Worm (Caenorhabditis elegans) whole organism, young adult: ENCODE measurements around the gene tceb-3.

Experiments
- B0035.1 ChIP-seq: sonication (generic microtip); optimal IDR thresholded peaks from 2 replicates; lab custom pipeline; 2016; ENCODE audit warnings: missing genetic modification characterization, mild to moderate bottlenecking, missing compliant biosample characterization, missing genotype, missing genetic modification reagents
- T26A5.8 ChIP-seq: sonication (generic microtip); optimal IDR thresholded peaks from 2 replicates; lab custom pipeline; 2016; ENCODE audit warnings: missing genetic modification characterization, missing compliant biosample characterization
- ama-1 ChIP-seq, 3 experiments: fragments of 150-350 bp in 1 of 3; sonication (generic microtip) in 2 of 3; optimal IDR thresholded peaks; 2 replicates each; lab custom pipeline; 2014 to 2018; ENCODE audit warnings: missing biosample characterization in 2 of 3, missing genetic modification characterization in 2 of 3, missing genetic modification reagents in 2 of 3
- lsl-1 ChIP-seq: fragments of 200-800 bp; sonication (Bioruptor generic); optimal IDR thresholded peaks from 2 replicates; lab custom pipeline; 2018; ENCODE audit warnings: mild to moderate bottlenecking, missing genetic modification characterization, moderate library complexity, missing compliant biosample characterization
- mel-28 ChIP-seq: sonication (generic microtip); optimal IDR thresholded peaks from 2 replicates; lab custom pipeline; 2016; ENCODE audit warnings: borderline replicate concordance, mild to moderate bottlenecking, missing genetic modification characterization, missing compliant biosample characterization
- sea-2 ChIP-seq: fragments of 200-800 bp; sonication (Bioruptor generic); IDR thresholded peaks from 2 replicates; pipeline ENCODE4 v1.3.6; 2022; ENCODE audit warnings: missing genetic modification characterization, missing compliant biosample characterization
- snpc-1.1 ChIP-seq: sonication (generic microtip); optimal IDR thresholded peaks from 2 replicates; lab custom pipeline; 2017; ENCODE audit warnings: missing genetic modification characterization, mild to moderate bottlenecking, missing compliant biosample characterization, antibody characterized with exemption, moderate library complexity, missing genotype, missing genetic modification reagents; ENCODE audit not compliant: insufficient read depth
- snpc-4 ChIP-seq, 5 experiments: fragments of 150-350 bp in 1 of 5; sonication (generic microtip) in 4 of 5; optimal IDR thresholded peaks; 2 replicates each; lab custom pipeline; 2014 to 2018; ENCODE audit warnings: missing genetic modification characterization in 5 of 5, missing biosample characterization in 3 of 5, antibody characterized with exemption in 2 of 5, mild to moderate bottlenecking in 2 of 5, missing compliant biosample characterization in 2 of 5, missing genotype in 2 of 5, moderate library complexity in 2 of 5, missing genetic modification reagents in 1 of 5
- unc-62 ChIP-seq: fragments of 150-350 bp; optimal IDR thresholded peaks from 2 replicates; lab custom pipeline; 2014; ENCODE audit warnings: missing biosample characterization, missing genetic modification reagents, missing genetic modification characterization

- no peak for TF ChIP-seq T26A5.8 (tag; lab: Kevin White, UChicago)
- no peak for TF ChIP-seq sea-2 (GFP tag; lab: Robert Waterston, UW)
- no peak for TF ChIP-seq lsl-1 (GFP tag; lab: Kevin White, UChicago)
- no peak for TF ChIP-seq B0035.1 (tag; lab: Kevin White, UChicago)
- no peak for TF ChIP-seq unc-62 (GFP tag; lab: Kevin White, UChicago)
- TF ChIP-seq snpc-4 (GFP tag; optimal IDR thresholded peaks at IDR 0.05; lab: Kevin White, UChicago), result no peak
- TF ChIP-seq snpc-4 (tag; optimal IDR thresholded peaks at IDR 0.05; lab: Kevin White, UChicago), result no peak
- no peak for TF ChIP-seq mel-28 (tag; lab: Kevin White, UChicago)
- TF ChIP-seq ama-1 (optimal IDR thresholded peaks at IDR 0.05; lab: Kevin White, UChicago), result no peak
- TF ChIP-seq ama-1 (GFP tag; optimal IDR thresholded peaks at IDR 0.05; lab: Kevin White, UChicago), result no peak
- TF ChIP-seq snpc-1.1 (tag; lab: Kevin White, UChicago), result no peak
These were observed 41.4 kb upstream of the tceb-3 start for ce11 chrII:10988575-10988974.
